Worm (Caenorhabditis elegans) whole organism, mixed stage, embryonic: ENCODE data around the gene ZK673.11.

Experiments used
- bed-3 ChIP-seq: fragments of 200-800 bp; sonication (Bioruptor generic); optimal IDR thresholded peaks from 3 replicates; lab custom pipeline; 2018; ENCODE audit warnings: mild to moderate bottlenecking, missing genetic modification characterization, moderate library complexity, missing compliant biosample characterization
- blmp-1 ChIP-seq: fragments of 150-350 bp; optimal IDR thresholded peaks from 2 replicates; lab custom pipeline; 2014; ENCODE audit warnings: missing biosample characterization, missing genetic modification characterization
- ceh-43 ChIP-seq: fragments of 200-800 bp; sonication (Bioruptor generic); optimal IDR thresholded peaks from 2 replicates; lab custom pipeline; 2018; ENCODE audit warnings: mild to moderate bottlenecking, missing genetic modification characterization, moderate library complexity, missing compliant biosample characterization
- ceh-83 ChIP-seq: fragments of 200-800 bp; sonication (Bioruptor generic); optimal IDR thresholded peaks from 2 replicates; lab custom pipeline; 2018; ENCODE audit warnings: mild to moderate bottlenecking, missing genetic modification characterization, missing compliant biosample characterization
- ces-1 ChIP-seq: fragments of 150-350 bp; optimal IDR thresholded peaks from 2 replicates; lab custom pipeline; 2014; ENCODE audit warnings: missing biosample characterization, missing genetic modification reagents, missing genetic modification characterization
- cnd-1 ChIP-seq: fragments of 200-800 bp; sonication (Bioruptor generic); optimal IDR thresholded peaks from 2 replicates; lab custom pipeline; 2018; ENCODE audit warnings: mild to moderate bottlenecking, missing genetic modification characterization, missing compliant biosample characterization
- drap-1 ChIP-seq: fragments of 200-800 bp; sonication (Bioruptor generic); optimal IDR thresholded peaks from 3 replicates; lab custom pipeline; 2018; ENCODE audit warnings: mild to moderate bottlenecking, missing genetic modification characterization, missing compliant biosample characterization
- elt-1 ChIP-seq: sonication (generic microtip); optimal IDR thresholded peaks from 2 replicates; lab custom pipeline; 2017; ENCODE audit warnings: missing genetic modification characterization, mild to moderate bottlenecking, missing compliant biosample characterization, antibody characterized with exemption, moderate library complexity, borderline replicate concordance; ENCODE audit not compliant: insufficient read depth
- elt-3 ChIP-seq: fragments of 150-350 bp; optimal IDR thresholded peaks from 2 replicates; lab custom pipeline; 2014; ENCODE audit warnings: missing biosample characterization, missing genetic modification characterization
- flh-1 ChIP-seq: fragments of 200-800 bp; sonication (Bioruptor generic); optimal IDR thresholded peaks from 2 replicates; lab custom pipeline; 2018; ENCODE audit warnings: mild to moderate bottlenecking, missing genetic modification characterization, moderate library complexity, missing compliant biosample characterization
- ham-2 ChIP-seq: fragments of 200-800 bp; sonication (Bioruptor generic); optimal IDR thresholded peaks from 2 replicates; lab custom pipeline; 2018; ENCODE audit warnings: mild to moderate bottlenecking, missing genetic modification characterization, missing compliant biosample characterization
- hlh-1 ChIP-seq: fragments of 150-350 bp; optimal IDR thresholded peaks from 2 replicates; lab custom pipeline; 2014; ENCODE audit warnings: missing biosample characterization, missing genetic modification reagents, missing genetic modification characterization
- lin-13 ChIP-seq: fragments of 150-350 bp; optimal IDR thresholded peaks from 2 replicates; lab custom pipeline; 2014; ENCODE audit warnings: missing biosample characterization, missing genetic modification characterization
- lin-32 ChIP-seq: fragments of 200-800 bp; sonication (Bioruptor generic); optimal IDR thresholded peaks from 2 replicates; lab custom pipeline; 2018; ENCODE audit warnings: mild to moderate bottlenecking, missing genetic modification characterization, missing compliant biosample characterization
- lsy-2 ChIP-seq: fragments of 150-350 bp; optimal IDR thresholded peaks from 2 replicates; lab custom pipeline; 2014; ENCODE audit warnings: missing biosample characterization, missing genetic modification characterization
- mab-5 ChIP-seq: fragments of 150-350 bp; optimal IDR thresholded peaks from 2 replicates; lab custom pipeline; 2014; ENCODE audit warnings: missing biosample characterization, missing genetic modification characterization
- mep-1 ChIP-seq: fragments of 150-350 bp; optimal IDR thresholded peaks from 2 replicates; lab custom pipeline; 2017; ENCODE audit warnings: missing biosample characterization, missing genetic modification reagents, missing genetic modification characterization, inconsistent platforms
- mls-2 ChIP-seq: sonication (generic microtip); optimal IDR thresholded peaks from 2 replicates; lab custom pipeline; 2016; ENCODE audit warnings: mild to moderate bottlenecking, missing genetic modification characterization, moderate library complexity, missing compliant biosample characterization
- nhr-12 ChIP-seq: fragments of 150-350 bp; optimal IDR thresholded peaks from 2 replicates; lab custom pipeline; 2014; ENCODE audit warnings: missing biosample characterization, missing genetic modification characterization
- nhr-2 ChIP-seq: fragments of 150-350 bp; optimal IDR thresholded peaks from 2 replicates; lab custom pipeline; 2014; ENCODE audit warnings: missing biosample characterization, missing genetic modification characterization
- nhr-76 ChIP-seq: sonication (generic microtip); optimal IDR thresholded peaks from 2 replicates; lab custom pipeline; 2017; ENCODE audit warnings: missing biosample characterization, missing genetic modification characterization
- pha-4 ChIP-seq: fragments of 150-350 bp; optimal IDR thresholded peaks from 2 replicates; lab custom pipeline; 2018; ENCODE audit warnings: missing biosample characterization, missing genetic modification reagents, missing genetic modification characterization
- snpc-4 ChIP-seq: fragments of 150-350 bp; optimal IDR thresholded peaks from 2 replicates; lab custom pipeline; 2014; ENCODE audit warnings: missing biosample characterization, missing genetic modification characterization
- sptf-1 ChIP-seq: sonication (generic microtip); optimal IDR thresholded peaks from 2 replicates; lab custom pipeline; 2017; ENCODE audit warnings: mild to moderate bottlenecking, missing genetic modification characterization, moderate library complexity, missing compliant biosample characterization
- unc-120 ChIP-seq: sonication (generic microtip); optimal IDR thresholded peaks from 2 replicates; lab custom pipeline; 2017; ENCODE audit warnings: missing genetic modification characterization, missing compliant biosample characterization; ENCODE audit not compliant: poor library complexity, severe bottlenecking

Gene ZK673.11

DNA sequence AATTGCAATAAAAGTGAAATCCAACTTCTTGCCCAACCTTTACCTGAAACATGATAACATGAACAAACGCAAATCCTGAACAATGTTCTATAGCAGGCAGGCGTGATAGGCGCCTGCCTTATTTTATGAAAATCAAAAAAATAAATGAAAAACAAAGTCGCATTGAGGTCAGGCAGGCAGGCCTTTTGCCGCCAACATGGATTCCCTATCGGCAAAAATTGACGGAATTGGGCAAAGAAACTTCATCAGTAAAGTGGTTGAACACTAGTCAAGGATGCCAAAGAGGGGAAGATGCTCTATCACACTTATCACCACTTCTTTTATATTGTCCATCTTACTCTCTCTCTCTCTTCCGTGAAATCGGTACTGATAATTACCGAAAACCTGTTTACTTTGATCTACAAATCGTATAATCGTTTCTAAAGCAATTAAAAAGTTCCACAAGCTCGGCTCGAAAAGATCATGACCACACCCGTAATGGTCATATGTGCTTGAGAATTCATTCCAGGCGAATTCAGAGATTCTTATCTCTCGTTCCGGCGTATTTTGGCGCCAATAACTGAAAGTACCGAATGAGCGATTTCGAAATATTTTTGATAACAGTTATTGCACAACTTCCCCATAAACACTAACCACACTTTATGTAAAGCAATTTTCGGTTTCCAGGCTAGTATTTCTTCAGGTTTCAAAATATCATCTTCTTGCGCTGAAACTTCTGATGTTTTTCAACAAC, 24.9 kb downstream of the ZK673.11 start, which contains the start of the genes clec-60 and ZK666.11:
Gene clec-60 (minus strand): TSS at position 51 of the 733 bp plus-strand sequence.
Gene ZK666.11 (plus strand): TSS at position 699 of the 733 bp plus-strand sequence.
- TF ChIP-seq mab-5, result no peak

DNA sequence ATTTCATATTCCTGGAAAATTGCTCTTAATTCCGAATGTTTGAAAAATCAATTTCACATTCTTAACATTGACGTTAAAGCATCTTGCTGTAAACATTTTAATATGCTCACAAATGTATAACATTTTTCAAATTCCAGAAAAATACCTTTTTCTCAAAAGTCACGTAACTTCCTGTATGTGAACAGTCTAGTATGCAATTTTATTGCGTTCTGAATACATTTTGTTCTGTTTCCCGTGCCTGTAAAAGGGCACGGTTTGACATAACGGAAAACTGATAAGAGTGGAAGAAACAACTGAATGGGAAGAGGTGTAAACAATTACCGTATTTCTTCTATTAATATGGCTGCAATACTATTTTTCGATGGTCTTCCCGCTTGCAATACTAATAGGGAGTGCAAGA, 25.8 kb downstream of the ZK673.11 start:
- TF ChIP-seq ces-1 (no peak), elt-1 (tag; lab: Kevin White, UChicago) (no peak), mab-5 (no peak)

DNA sequence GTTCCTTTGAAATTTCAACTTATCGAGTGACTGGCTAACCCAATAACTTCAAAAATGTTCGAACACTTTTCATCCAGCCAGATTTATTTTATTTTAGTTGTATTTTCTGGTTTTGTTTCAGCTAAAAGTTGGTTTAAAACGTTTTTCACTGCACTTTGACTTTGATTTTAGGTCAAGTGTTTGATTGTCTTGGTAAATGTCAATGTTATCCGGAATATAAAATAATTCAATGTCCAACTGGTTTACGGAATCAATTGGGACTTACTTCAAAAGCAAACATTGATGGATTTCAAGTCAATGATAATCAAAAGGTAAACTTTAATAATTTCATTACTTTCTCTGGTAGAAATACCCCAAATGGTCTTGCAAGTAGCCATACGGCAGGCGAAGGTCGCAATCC, 26.8 kb downstream of the ZK673.11 start:
- TF ChIP-seq mab-5 (no peak), cnd-1 (tag; lab: Kevin White, UChicago) (no peak), snpc-4 (tag; lab: Kevin White, UChicago) (no peak), nhr-12 (tag; lab: Kevin White, UChicago) (no peak), nhr-2 (tag; lab: Kevin White, UChicago) (no peak), mep-1 (tag; lab: Kevin White, UChicago) (no peak), unc-120 (tag; lab: Kevin White, UChicago) (no peak), ceh-83 (GFP tag; lab: Kevin White, UChicago) (no peak), hlh-1 (tag; lab: Kevin White, UChicago) (no peak), sptf-1 (no peak), bed-3 (GFP tag; lab: Kevin White, UChicago) (no peak), drap-1 (GFP tag; lab: Kevin White, UChicago) (no peak), lin-13 (tag; lab: Kevin White, UChicago) (no peak), ces-1 (no peak), ceh-43 (GFP tag; lab: Kevin White, UChicago) (no peak), nhr-76 (tag; lab: Kevin White, UChicago) (no peak)

DNA sequence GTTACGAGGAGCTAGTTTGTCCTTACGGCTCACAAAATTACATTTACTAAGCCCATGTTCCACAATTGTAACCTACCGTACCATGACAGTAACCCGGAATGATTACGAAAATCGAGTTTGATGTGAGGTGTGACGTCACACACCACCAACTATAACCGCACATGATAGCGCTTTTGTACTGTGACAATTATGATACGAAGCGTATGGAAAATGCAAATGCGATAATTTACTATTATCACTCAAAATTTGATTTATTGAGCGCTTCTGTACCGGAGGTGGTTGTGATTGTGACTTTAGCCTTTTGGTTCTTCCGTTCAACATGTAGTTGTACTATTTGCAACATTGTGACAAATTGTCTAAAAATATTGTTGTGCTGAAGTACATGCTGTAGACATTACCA, 28.6 kb downstream of the ZK673.11 start:
- TF ChIP-seq unc-120 (tag; lab: Kevin White, UChicago) (no peak), elt-3 (tag; lab: Kevin White, UChicago) (no peak), nhr-12 (tag; lab: Kevin White, UChicago) (no peak), lsy-2 (tag; lab: Kevin White, UChicago) (no peak), mls-2 (tag; lab: Kevin White, UChicago) (no peak), hlh-1 (tag; lab: Kevin White, UChicago) (no peak), blmp-1 (tag; lab: Kevin White, UChicago) (no peak), flh-1 (GFP tag; lab: Kevin White, UChicago) (no peak)

DNA sequence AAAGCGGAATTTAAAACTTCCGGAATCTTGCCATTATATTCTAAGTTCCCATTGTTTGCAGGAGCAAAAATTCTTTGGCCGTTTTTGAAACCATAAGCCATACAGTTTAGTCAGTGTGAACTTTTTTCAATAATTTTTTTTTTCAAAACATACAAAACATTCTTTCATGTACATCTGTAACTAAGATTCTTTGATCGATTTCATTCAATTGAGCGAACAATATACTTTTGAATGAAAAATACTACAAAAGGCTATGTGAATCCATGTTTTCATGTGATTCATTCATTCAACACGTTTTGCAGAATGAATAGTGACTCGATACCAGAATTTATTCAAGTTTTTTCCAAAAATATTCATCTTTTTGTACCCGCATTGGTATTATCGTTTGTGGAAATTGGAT, 29.7 kb downstream of the ZK673.11 start, which contains the start of gene ZK666.15:
Gene ZK666.15 (plus strand): TSS at position 301 of the 400 bp plus-strand sequence.
- TF ChIP-seq mep-1 (tag; lab: Kevin White, UChicago) (no peak), mab-5 (no peak), blmp-1 (tag; lab: Kevin White, UChicago) (no peak), pha-4 (tag; lab: Kevin White, UChicago) (no peak), snpc-4 (tag; lab: Kevin White, UChicago) (no peak), bed-3 (GFP tag; lab: Kevin White, UChicago) (no peak), ham-2 (GFP tag; lab: Kevin White, UChicago) (no peak), cnd-1 (tag; lab: Kevin White, UChicago) (no peak), ceh-83 (GFP tag; lab: Kevin White, UChicago) (no peak), ceh-43 (GFP tag; lab: Kevin White, UChicago) (no peak), lin-32 (GFP tag; lab: Kevin White, UChicago) (no peak)
- TF ChIP-seq, all 35 proteins: peak for 0

DNA sequence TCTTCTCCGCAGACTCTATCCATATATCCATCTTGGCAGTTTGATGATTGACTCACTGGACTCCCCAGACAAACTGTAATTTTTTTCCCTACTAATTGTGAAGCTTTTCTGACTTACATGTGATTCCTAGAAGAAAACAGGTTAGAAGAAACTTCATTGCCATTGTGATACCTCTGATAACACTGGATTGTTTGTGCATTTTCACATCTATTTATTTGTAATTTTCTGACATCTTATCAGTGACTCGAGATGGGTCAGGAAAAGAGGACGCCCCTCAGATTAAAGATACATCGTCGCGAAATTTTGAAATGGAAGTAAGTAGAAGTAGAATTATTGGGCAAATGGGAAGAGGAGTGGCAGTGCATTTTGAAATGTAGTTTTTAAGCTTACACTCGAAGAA, 33.2 kb downstream of the ZK673.11 start, which contains the start of gene clec-61:
Gene clec-61 (minus strand): TSS at position 209 of the 400 bp plus-strand sequence.
- no peak for TF ChIP-seq ham-2 (GFP tag; lab: Kevin White, UChicago)
- TF ChIP-seq lsy-2 (tag; lab: Kevin White, UChicago), result no peak
- no peak for TF ChIP-seq ceh-83 (GFP tag; lab: Kevin White, UChicago)
- no peak for TF ChIP-seq mab-5
- no peak for TF ChIP-seq bed-3 (GFP tag; lab: Kevin White, UChicago)
- TF ChIP-seq unc-120 (tag; lab: Kevin White, UChicago), result no peak
- TF ChIP-seq elt-3 (tag; lab: Kevin White, UChicago), result no peak
